Fruit fly (Drosophila melanogaster): ENCODE results near the gene CG13625.

dm6 chr3R:24580963-24581277 lies 4.0 kb downstream of the CG13625 start:
- TF ChIP-seq CG5204 (GFP tag; optimal IDR thresholded peaks at IDR 0.05) (no peak), CG11617 (GFP tag; optimal IDR thresholded peaks at IDR 0.05) (no peak), CG33017 (tag; optimal IDR thresholded peaks at IDR 0.05) (no peak), CG14711 (tag; optimal IDR thresholded peaks at IDR 0.05) (no peak), CG12768 (GFP tag; optimal IDR thresholded peaks at IDR 0.05) (no peak), CG7045 (GFP tag; optimal IDR thresholded peaks at IDR 0.05) (no peak), CG1620 (GFP tag; optimal IDR thresholded peaks at IDR 0.05) (no peak), ovo (GFP tag; optimal IDR thresholded peaks at IDR 0.05) (no peak), kay (GFP tag; ENCODE audit: borderline replicate concordance) (no peak), bab1 (GFP tag; optimal IDR thresholded peaks at IDR 0.05) (no peak)
